Worm (Caenorhabditis elegans): ENCODE measurements around the gene F56C9.8.
A peak's percentile ranks its signal among the peaks of the same experiment; 100 is the strongest.

Gene F56C9.8

ce11 chrIII:7329155-7329732 is 9.9 kb upstream of the F56C9.8 start, which contains the start of gene lab-2:
Gene lab-2 (minus strand): TSS chrIII:7329607.
- TF ChIP-seq mec-3 (tag; optimal IDR thresholded peaks at IDR 0.05; ENCODE audit: borderline replicate concordance) (no peak), elt-2 (tag; optimal IDR thresholded peaks at IDR 0.05) (no peak), ceh-31 (tag; optimal IDR thresholded peaks at IDR 0.05) (no peak), ceh-34 (tag; optimal IDR thresholded peaks at IDR 0.05) (no peak), ceh-24 (tag; optimal IDR thresholded peaks at IDR 0.05) (no peak), pha-4 (tag; optimal IDR thresholded peaks at IDR 0.05) (no peak), unc-86 (tag; optimal IDR thresholded peaks at IDR 0.05) (no peak), ceh-30 (tag; optimal IDR thresholded peaks at IDR 0.05) (no peak), ceh-18 (tag; optimal IDR thresholded peaks at IDR 0.05) (no peak), ets-4 (tag; optimal IDR thresholded peaks at IDR 0.05) (no peak), gmeb-2 (tag; optimal IDR thresholded peaks at IDR 0.05) (no peak), F13H6.1 (tag; optimal IDR thresholded peaks at IDR 0.05) (no peak), zip-5 (tag; optimal IDR thresholded peaks at IDR 0.05) (no peak), tbx-2 (tag; optimal IDR thresholded peaks at IDR 0.05) (no peak), rnt-1 (tag; optimal IDR thresholded peaks at IDR 0.05) (no peak), K09A11.1 (tag; optimal IDR thresholded peaks at IDR 0.05; ENCODE audit: insufficient read depth) (no peak), hlh-8 (tag; optimal IDR thresholded peaks at IDR 0.05) (no peak), K02D7.2 (tag; optimal IDR thresholded peaks at IDR 0.05) (no peak), ceh-6 (GFP tag; optimal IDR thresholded peaks at IDR 0.05) (no peak), ceh-9 (tag; optimal IDR thresholded peaks at IDR 0.05) (no peak)

DNA sequence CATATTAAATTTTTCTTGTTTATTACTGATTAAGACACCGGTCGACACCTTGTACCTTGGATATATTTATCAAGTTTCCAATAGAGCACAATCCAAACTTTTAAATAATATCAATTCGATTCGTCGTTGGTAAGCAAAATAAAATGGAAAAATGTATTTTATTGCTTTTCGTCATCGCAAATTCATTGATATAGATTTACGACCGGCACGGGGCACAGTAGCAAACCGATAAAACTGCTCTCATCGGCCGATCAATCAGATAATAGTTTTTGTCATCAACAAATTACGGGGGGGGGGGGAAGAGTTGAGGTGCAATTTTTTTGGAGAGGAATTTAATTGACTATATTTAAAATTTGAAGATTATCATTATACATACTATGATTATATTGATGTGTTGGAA is 4.0 kb upstream of the F56C9.8 start:
- TF ChIP-seq hlh-13 (GFP tag; optimal IDR thresholded peaks at IDR 0.05) = no peak
- no peak for TF ChIP-seq lim-6 (tag; optimal IDR thresholded peaks at IDR 0.05)
- TF ChIP-seq fax-1 (tag; optimal IDR thresholded peaks at IDR 0.05) = no peak
- no peak for TF ChIP-seq Y22D7AL.16 (tag; optimal IDR thresholded peaks at IDR 0.05)
- TF ChIP-seq T23F11.4 (GFP tag; optimal IDR thresholded peaks at IDR 0.05) = no peak
- no peak for TF ChIP-seq elt-2 (tag; optimal IDR thresholded peaks at IDR 0.05)
- no peak for TF ChIP-seq C38D4.7 (GFP tag; optimal IDR thresholded peaks at IDR 0.05)
- TF ChIP-seq K02D7.2 (tag; optimal IDR thresholded peaks at IDR 0.05) = no peak
- no peak for TF ChIP-seq pqm-1 (tag; optimal IDR thresholded peaks at IDR 0.05)
- no peak for TF ChIP-seq ceh-24 (tag; optimal IDR thresholded peaks at IDR 0.05)
- TF ChIP-seq syd-9 (tag; optimal IDR thresholded peaks at IDR 0.05) = no peak
- no peak for TF ChIP-seq ceh-6 (GFP tag; optimal IDR thresholded peaks at IDR 0.05)
- no peak for TF ChIP-seq gmeb-2 (tag; optimal IDR thresholded peaks at IDR 0.05)
- TF ChIP-seq ceh-31 (tag; optimal IDR thresholded peaks at IDR 0.05) = no peak
- TF ChIP-seq pha-4 (tag; optimal IDR thresholded peaks at IDR 0.05) = no peak
- TF ChIP-seq unc-86 (tag; optimal IDR thresholded peaks at IDR 0.05) = no peak
- TF ChIP-seq lin-11 (tag; optimal IDR thresholded peaks at IDR 0.05) = no peak
- TF ChIP-seq hlh-15 (tag; optimal IDR thresholded peaks at IDR 0.05) = no peak
- TF ChIP-seq nhr-11 (tag; optimal IDR thresholded peaks at IDR 0.05) = no peak

DNA sequence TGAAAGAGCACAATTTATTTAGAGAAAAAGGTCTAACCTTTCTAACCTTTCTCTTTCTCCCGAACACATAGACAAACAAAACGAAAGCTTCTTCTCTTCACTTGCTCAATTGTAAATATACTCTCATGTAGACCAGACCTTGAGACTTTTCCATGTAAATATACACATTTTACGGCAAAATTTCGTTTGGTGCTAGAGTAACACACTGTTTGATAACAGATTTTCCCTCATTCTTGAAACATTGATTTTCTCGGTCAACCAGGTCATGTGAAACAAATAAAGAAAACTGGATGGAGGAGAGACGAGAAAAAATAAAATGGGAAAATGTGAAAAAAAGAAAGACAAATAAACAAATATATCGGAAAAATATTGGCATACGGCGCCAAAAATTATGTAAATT is 2.7 kb upstream of the F56C9.8 start:
- TF ChIP-seq zip-5 (tag; optimal IDR thresholded peaks at IDR 0.05) (no peak), ttx-3 (tag; optimal IDR thresholded peaks at IDR 0.05) (no peak), C38D4.7 (GFP tag; optimal IDR thresholded peaks at IDR 0.05) (no peak), tbx-7 (tag; optimal IDR thresholded peaks at IDR 0.05) (no peak), elt-2 (tag; optimal IDR thresholded peaks at IDR 0.05) (no peak), pax-1 (tag; optimal IDR thresholded peaks at IDR 0.05) (no peak), elt-4 (tag; optimal IDR thresholded peaks at IDR 0.05) (no peak), npax-4 (tag; optimal IDR thresholded peaks at IDR 0.05) (no peak)

- TF ChIP-seq T23F11.4 (GFP tag; optimal IDR thresholded peaks at IDR 0.05) = no peak
- TF ChIP-seq ceh-19 (GFP tag; optimal IDR thresholded peaks at IDR 0.05) = peak; percentile 33
- peak; percentile 14 for TF ChIP-seq pax-1 (tag; optimal IDR thresholded peaks at IDR 0.05)
- no peak for TF ChIP-seq dmd-4 (tag; optimal IDR thresholded peaks at IDR 0.05; ENCODE audit: borderline replicate concordance)
Measured at ce11 chrIII:7317354-7317753, 2.0 kb downstream of the F56C9.8 start.

Measured in whole organism, late embryonic.